Fruit fly (Drosophila melanogaster): ENCODE results near the gene Srp9.

Gene Srp9

dm6 chr3L:7961973-7962753 is 26.0 kb downstream of the Srp9 start:
- TF ChIP-seq toe (GFP tag; optimal IDR thresholded peaks at IDR 0.05) (no peak), cic (GFP tag; optimal IDR thresholded peaks at IDR 0.05) (peak; percentile 34), tj (GFP tag; optimal IDR thresholded peaks at IDR 0.05) (no peak), CG12768 (GFP tag; optimal IDR thresholded peaks at IDR 0.05) (peak; percentile 60), Crg-1 (GFP tag; optimal IDR thresholded peaks at IDR 0.05) (no peak), CG14711 (tag; optimal IDR thresholded peaks at IDR 0.05) (no peak), cnc (optimal IDR thresholded peaks at IDR 0.05) (no peak), CG7045 (GFP tag; optimal IDR thresholded peaks at IDR 0.05) (no peak), CG11617 (GFP tag; optimal IDR thresholded peaks at IDR 0.05) (peak; percentile 22), Hr96 (GFP tag; optimal IDR thresholded peaks at IDR 0.05) (peak; percentile 1), CG7101 (tag; optimal IDR thresholded peaks at IDR 0.05) (no peak), Mnt (GFP tag; optimal IDR thresholded peaks at IDR 0.05) (no peak), CG33017 (tag; optimal IDR thresholded peaks at IDR 0.05) (no peak), Clk (GFP tag; optimal IDR thresholded peaks at IDR 0.05) (no peak), bab1 (GFP tag; optimal IDR thresholded peaks at IDR 0.05) (no peak), pad (GFP tag; optimal IDR thresholded peaks at IDR 0.05) (no peak), CG5204 (GFP tag; optimal IDR thresholded peaks at IDR 0.05) (no peak), kay (GFP tag; ENCODE audit: borderline replicate concordance) (no peak), ovo (GFP tag; optimal IDR thresholded peaks at IDR 0.05) (no peak), CG1620 (GFP tag; optimal IDR thresholded peaks at IDR 0.05) (no peak)

dm6 chr3L:7963022-7963421 is 26.8 kb downstream of the Srp9 start:
- no peak for TF ChIP-seq CG7045 (GFP tag; optimal IDR thresholded peaks at IDR 0.05)
- no peak for TF ChIP-seq pad (GFP tag; optimal IDR thresholded peaks at IDR 0.05)
- TF ChIP-seq toe (GFP tag; optimal IDR thresholded peaks at IDR 0.05) = no peak
- no peak for TF ChIP-seq bab1 (GFP tag; optimal IDR thresholded peaks at IDR 0.05)
- no peak for TF ChIP-seq cnc (optimal IDR thresholded peaks at IDR 0.05)
- TF ChIP-seq kay (GFP tag; ENCODE audit: borderline replicate concordance) = no peak
- no peak for TF ChIP-seq cic (GFP tag; optimal IDR thresholded peaks at IDR 0.05)
- no peak for TF ChIP-seq CG33017 (tag; optimal IDR thresholded peaks at IDR 0.05)
- TF ChIP-seq CG11617 (GFP tag; optimal IDR thresholded peaks at IDR 0.05) = no peak
- no peak for TF ChIP-seq Crg-1 (GFP tag; optimal IDR thresholded peaks at IDR 0.05)
- TF ChIP-seq CG5204 (GFP tag; optimal IDR thresholded peaks at IDR 0.05) = no peak
- no peak for TF ChIP-seq CG1620 (GFP tag; optimal IDR thresholded peaks at IDR 0.05)
- TF ChIP-seq CG12768 (GFP tag; optimal IDR thresholded peaks at IDR 0.05) = no peak
- TF ChIP-seq CG14711 (tag; optimal IDR thresholded peaks at IDR 0.05) = no peak
- TF ChIP-seq CG7101 (tag; optimal IDR thresholded peaks at IDR 0.05) = no peak
- TF ChIP-seq ovo (GFP tag; optimal IDR thresholded peaks at IDR 0.05) = no peak

DNA sequence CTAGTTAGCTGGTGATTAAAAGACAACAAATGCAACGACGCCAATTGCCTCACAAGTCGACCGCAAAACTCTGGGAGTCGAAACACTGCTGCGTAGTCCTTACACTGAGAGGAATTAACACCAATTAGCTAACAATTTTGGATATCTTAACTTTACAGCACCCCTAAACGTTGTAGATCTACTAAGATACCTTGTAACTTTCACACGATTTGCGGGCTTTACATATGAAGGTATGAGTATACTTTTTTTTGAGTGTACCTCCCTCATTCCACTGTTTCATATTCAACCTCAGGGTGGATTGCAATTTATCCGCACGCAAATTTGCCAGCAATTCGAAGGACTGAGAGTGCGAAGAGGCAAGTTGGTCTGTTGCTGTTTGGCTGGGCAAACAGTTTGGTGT is 27.4 kb downstream of the Srp9 start:
- TF ChIP-seq CG7045 (GFP tag; optimal IDR thresholded peaks at IDR 0.05) (no peak), Clk (GFP tag; optimal IDR thresholded peaks at IDR 0.05) (no peak), CG33017 (tag; optimal IDR thresholded peaks at IDR 0.05) (no peak), kay (GFP tag; ENCODE audit: borderline replicate concordance) (no peak), CG7101 (tag; optimal IDR thresholded peaks at IDR 0.05) (no peak), ovo (GFP tag; optimal IDR thresholded peaks at IDR 0.05) (no peak), pad (GFP tag; optimal IDR thresholded peaks at IDR 0.05) (no peak), CG11617 (GFP tag; optimal IDR thresholded peaks at IDR 0.05) (no peak), cic (GFP tag; optimal IDR thresholded peaks at IDR 0.05) (no peak), CG5204 (GFP tag; optimal IDR thresholded peaks at IDR 0.05) (no peak)

DNA sequence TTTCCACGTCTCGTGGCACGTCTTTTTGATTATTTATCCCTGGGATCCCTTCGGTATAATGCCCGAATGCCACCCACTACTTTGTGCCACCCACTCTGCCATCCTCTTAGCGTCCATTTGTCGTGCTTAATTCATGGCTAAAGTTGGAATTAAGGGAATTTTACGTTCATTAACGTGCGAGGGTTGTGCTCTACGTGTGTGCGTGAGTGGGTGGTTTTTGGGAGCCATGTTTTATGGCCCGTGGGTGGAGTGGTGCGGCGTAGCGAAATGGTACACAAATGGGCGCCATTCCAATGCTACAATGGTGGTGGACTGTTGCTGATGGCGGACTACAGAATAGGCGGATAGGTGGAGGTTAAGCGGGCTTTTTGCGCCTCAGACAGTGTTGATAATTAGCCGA is 31.0 kb downstream of the Srp9 start:
- no peak for TF ChIP-seq CG7101 (tag; optimal IDR thresholded peaks at IDR 0.05)
- no peak for TF ChIP-seq toe (GFP tag; optimal IDR thresholded peaks at IDR 0.05)
- TF ChIP-seq pad (GFP tag; optimal IDR thresholded peaks at IDR 0.05) = no peak
- no peak for TF ChIP-seq Clk (GFP tag; optimal IDR thresholded peaks at IDR 0.05)
- no peak for TF ChIP-seq CG33017 (tag; optimal IDR thresholded peaks at IDR 0.05)
- TF ChIP-seq bab1 (GFP tag; optimal IDR thresholded peaks at IDR 0.05) = no peak
- TF ChIP-seq Mnt (GFP tag; optimal IDR thresholded peaks at IDR 0.05) = no peak
- TF ChIP-seq CG14711 (tag; optimal IDR thresholded peaks at IDR 0.05) = no peak
- TF ChIP-seq tj (GFP tag; optimal IDR thresholded peaks at IDR 0.05) = no peak
- no peak for TF ChIP-seq ovo (GFP tag; optimal IDR thresholded peaks at IDR 0.05)
- no peak for TF ChIP-seq cnc (optimal IDR thresholded peaks at IDR 0.05)
- no peak for TF ChIP-seq cic (GFP tag; optimal IDR thresholded peaks at IDR 0.05)
- TF ChIP-seq Crg-1 (GFP tag; optimal IDR thresholded peaks at IDR 0.05) = no peak
- TF ChIP-seq CG11617 (GFP tag; optimal IDR thresholded peaks at IDR 0.05) = no peak
- TF ChIP-seq Hr96 (GFP tag; optimal IDR thresholded peaks at IDR 0.05) = no peak
- no peak for TF ChIP-seq kay (GFP tag; ENCODE audit: borderline replicate concordance)
- TF ChIP-seq CG1620 (GFP tag; optimal IDR thresholded peaks at IDR 0.05) = no peak
- TF ChIP-seq CG12768 (GFP tag; optimal IDR thresholded peaks at IDR 0.05) = no peak
- no peak for TF ChIP-seq CG5204 (GFP tag; optimal IDR thresholded peaks at IDR 0.05)

dm6 chr3L:7968422-7969030 is 32.4 kb downstream of the Srp9 start:
- no peak for TF ChIP-seq Mnt (GFP tag; optimal IDR thresholded peaks at IDR 0.05)
- TF ChIP-seq Crg-1 (GFP tag; optimal IDR thresholded peaks at IDR 0.05) = no peak
- TF ChIP-seq pad (GFP tag; optimal IDR thresholded peaks at IDR 0.05) = no peak
- no peak for TF ChIP-seq ovo (GFP tag; optimal IDR thresholded peaks at IDR 0.05)
- TF ChIP-seq cic (GFP tag; optimal IDR thresholded peaks at IDR 0.05) = no peak
- no peak for TF ChIP-seq bab1 (GFP tag; optimal IDR thresholded peaks at IDR 0.05)
- no peak for TF ChIP-seq CG12768 (GFP tag; optimal IDR thresholded peaks at IDR 0.05)
- no peak for TF ChIP-seq CG7045 (GFP tag; optimal IDR thresholded peaks at IDR 0.05)
- TF ChIP-seq tj (GFP tag; optimal IDR thresholded peaks at IDR 0.05) = no peak

Data from whole organism, adult.